Fruit fly (Drosophila melanogaster): ENCODE results near the gene CG9592.
A peak's percentile ranks its signal among the peaks of the same experiment; 100 is the strongest.

CG9592 gene

dm6 chr3L:14550839-14551415 is 33.3 kb downstream of the CG9592 start, which contains the start of gene Gbs-70E (continued):
- TF ChIP-seq CG10959 (GFP tag; IDR thresholded peaks at IDR 0.05) (no peak; the same call in 1 of the 2 replicates), Myb (GFP tag; optimal IDR thresholded peaks at IDR 0.05) (peak; percentile 80), Fer1 (GFP tag; optimal IDR thresholded peaks at IDR 0.05) (peak; percentile 93), bigmax (GFP tag; optimal IDR thresholded peaks at IDR 0.05) (no peak), CG13775 (GFP tag; optimal IDR thresholded peaks at IDR 0.05) (peak; percentile 93), Hr78 (GFP tag; optimal IDR thresholded peaks at IDR 0.05) (peak in 1 of 2 experiments; percentile 81), CG18011 (GFP tag; optimal IDR thresholded peaks at IDR 0.05) (peak; percentile 79), E2f2 (GFP tag; IDR thresholded peaks at IDR 0.05) (peak; percentile 77), chm (GFP tag; IDR thresholded peaks at IDR 0.05) (peak; percentile 79), CG8359 (GFP tag; optimal IDR thresholded peaks at IDR 0.05; ENCODE audit: borderline replicate concordance) (peak; percentile 68), CG16863 (GFP tag; optimal IDR thresholded peaks at IDR 0.05) (peak; percentile 93), NC2α (GFP tag; optimal IDR thresholded peaks at IDR 0.05) (peak; percentile 92), fu2 (GFP tag; optimal IDR thresholded peaks at IDR 0.05) (peak; percentile 83), MTF-1 (GFP tag; optimal IDR thresholded peaks at IDR 0.05; ENCODE audit: borderline replicate concordance) (peak; percentile 78), Ets65A (GFP tag) (peak; percentile 94), abd-A (tag; optimal IDR thresholded peaks at IDR 0.05) (peak; percentile 68), vvl (GFP tag; IDR thresholded peaks at IDR 0.05) (peak; percentile 97), cad (GFP tag; optimal IDR thresholded peaks at IDR 0.05) (no peak), gfzf (GFP tag; optimal IDR thresholded peaks at IDR 0.05) (no peak), CG8478 (optimal IDR thresholded peaks at IDR 0.05) (no peak), CG12744 (GFP tag; optimal IDR thresholded peaks at IDR 0.05) (peak; percentile 84), BtbVII (GFP tag; optimal IDR thresholded peaks at IDR 0.05) (peak; percentile 94), CG15011 (GFP tag; optimal IDR thresholded peaks at IDR 0.05) (peak; percentile 83), gem (tag; optimal IDR thresholded peaks at IDR 0.05) (peak; percentile 96), D19A (tag; optimal IDR thresholded peaks at IDR 0.05) (peak; percentile 100), CG17912 (GFP tag; optimal IDR thresholded peaks at IDR 0.05) (peak; percentile 58), pita (GFP tag; optimal IDR thresholded peaks at IDR 0.05) (no peak), CG15073 (GFP tag; optimal IDR thresholded peaks at IDR 0.05) (peak; percentile 53), CG7987 (GFP tag; optimal IDR thresholded peaks at IDR 0.05) (peak; percentile 87), CG30020 (tag; optimal IDR thresholded peaks at IDR 0.05) (peak; percentile 69), gsb (GFP tag; IDR thresholded peaks at IDR 0.05) (peak; percentile 80), NfI (GFP tag; optimal IDR thresholded peaks at IDR 0.05) (peak; percentile 85), eve (GFP tag; optimal IDR thresholded peaks at IDR 0.05) (peak in 1 of 2 experiments; percentile 97), CG10147 (GFP tag; optimal IDR thresholded peaks at IDR 0.05) (peak; percentile 91), chif (GFP tag; optimal IDR thresholded peaks at IDR 0.05) (peak; percentile 89 to 93), bowl (GFP tag; IDR thresholded peaks at IDR 0.05) (peak; percentile 73; the same call in 1 of the 2 replicates), CG2120 (GFP tag; optimal IDR thresholded peaks at IDR 0.05) (peak; percentile 94), CG13123 (GFP tag; optimal IDR thresholded peaks at IDR 0.05) (peak; percentile 85), CG17612 (GFP tag; IDR thresholded peaks at IDR 0.05) (peak; percentile 66), gce (GFP tag; IDR thresholded peaks at IDR 0.05) (0 out of 3 replicates have a peak, but pooled peaks have one; percentile 69), CrebB (tag; optimal IDR thresholded peaks at IDR 0.05) (peak; percentile 94), CG1832 (GFP tag; optimal IDR thresholded peaks at IDR 0.05) (no peak), CG16779 (GFP tag; IDR thresholded peaks at IDR 0.05) (0 out of 2 replicates have a peak, but pooled peaks have one; percentile 33), CG1792 (GFP tag; optimal IDR thresholded peaks at IDR 0.05) (peak; percentile 64), CG9817 (tag; optimal IDR thresholded peaks at IDR 0.05) (peak; percentile 88), croc (GFP tag; conservative IDR thresholded peaks at IDR 0.05) (peak; percentile 79), CG4404 (GFP tag; IDR thresholded peaks at IDR 0.05) (peak; percentile 85; the same call in 1 of the 2 replicates), CG1529 (GFP tag; optimal IDR thresholded peaks at IDR 0.05) (peak; percentile 88), CG15601 (tag; optimal IDR thresholded peaks at IDR 0.05) (peak; percentile 90)

All from whole organism, embryonic.